Worm (Caenorhabditis elegans): ENCODE measurements around the gene T05C12.9.

- no peak for TF ChIP-seq lin-35 (GFP tag; optimal IDR thresholded peaks at IDR 0.05)
- TF ChIP-seq dpl-1 (GFP tag; optimal IDR thresholded peaks at IDR 0.05) = no peak
- no peak for TF ChIP-seq C17E4.6 (GFP tag; IDR thresholded peaks at IDR 0.05)
- TF ChIP-seq madf-10 (tag; optimal IDR thresholded peaks at IDR 0.05) = no peak
- no peak for TF ChIP-seq efl-1 (GFP tag; optimal IDR thresholded peaks at IDR 0.05)
- TF ChIP-seq nhr-90 (tag; optimal IDR thresholded peaks at IDR 0.05) = no peak
- TF ChIP-seq ceh-79 (tag; optimal IDR thresholded peaks at IDR 0.05) = no peak
- no peak for TF ChIP-seq D2030.7 (GFP tag; IDR thresholded peaks at IDR 0.05)
- TF ChIP-seq cebp-1 (GFP tag; IDR thresholded peaks at IDR 0.05) = no peak
- TF ChIP-seq cebp-1 (tag; optimal IDR thresholded peaks at IDR 0.05) = no peak
Observed at ce11 chrII:8212680-8213079, 19.7 kb upstream of the T05C12.9 start, which contains the start of gene twk-3.

Data from whole organism, young adult.